Worm (Caenorhabditis elegans) whole organism, L4/young adult: Measurements from ENCODE around the gene F36F12.2.

ENCODE experiments used
- W03F9.2 ChIP-seq: fragments of 150-350 bp; optimal IDR thresholded peaks from 2 replicates; lab custom pipeline; 2014; ENCODE audit warnings: missing biosample characterization, missing genetic modification characterization
- dao-5 ChIP-seq: sonication (generic microtip); optimal IDR thresholded peaks from 2 replicates; lab custom pipeline; 2016; ENCODE audit warnings: missing genotype, missing genetic modification characterization, moderate library complexity, missing compliant biosample characterization
- him-1 ChIP-seq: sonication (generic microtip); optimal IDR thresholded peaks from 2 replicates; lab custom pipeline; 2016; ENCODE audit warnings: missing genotype, missing genetic modification reagents, missing genetic modification characterization, missing compliant biosample characterization

ce11 chrV:2138287-2138686, 43.2 kb upstream of the F36F12.2 start:
- TF ChIP-seq him-1 (tag; lab: Kevin White, UChicago) (peak; percentile 23), W03F9.2 (tag; lab: Kevin White, UChicago) (no peak), dao-5 (tag; lab: Kevin White, UChicago) (no peak)
